Fruit fly (Drosophila melanogaster) whole organism, embryonic: ENCODE data around the gene Fer3.
A peak's percentile ranks its signal among the peaks of the same experiment; 100 is the strongest.

Experiments used
- Aef1 ChIP-seq: fragments of 200-800 bp; sonication (Bioruptor generic); IDR thresholded peaks from 3 replicates; pipeline ENCODE4 v1.3.6; 2022; ENCODE audit warnings: missing biosample characterization, missing genetic modification characterization
- Atf3 ChIP-seq: fragments of 200-800 bp; sonication (Bioruptor generic); optimal IDR thresholded peaks from 3 replicates; lab custom pipeline; 2016; ENCODE audit warnings: missing biosample characterization, missing genetic modification characterization
- Bgb ChIP-seq: fragments of 200-800 bp; sonication (Bioruptor generic); IDR thresholded peaks from 2 replicates; pipeline ENCODE4 v1.3.6; 2022; ENCODE audit warnings: missing biosample characterization, missing genetic modification characterization; ENCODE audit not compliant: partially characterized antibody
- Bteb2 ChIP-seq: fragments of 200-800 bp; sonication (Bioruptor generic); optimal IDR thresholded peaks from 2 replicates; lab custom pipeline; 2016; ENCODE audit warnings: missing biosample characterization, missing genetic modification characterization
- CG1024 ChIP-seq: fragments of 200-800 bp; sonication (Bioruptor generic); IDR thresholded peaks from 2 replicates; pipeline ENCODE4 v1.3.6; 2022; ENCODE audit warnings: missing biosample characterization, missing genetic modification characterization
- CG10274 ChIP-seq: fragments of 200-800 bp; sonication (Bioruptor generic); optimal IDR thresholded peaks from 3 replicates; lab custom pipeline; 2017; ENCODE audit warnings: missing biosample characterization, mild to moderate bottlenecking, missing genetic modification characterization
- CG10979 ChIP-seq: fragments of 200-800 bp; sonication (Bioruptor generic); optimal IDR thresholded peaks from 2 replicates; lab custom pipeline; 2018; ENCODE audit warnings: missing biosample characterization, mild to moderate bottlenecking, missing genetic modification characterization, moderate library complexity
- CG11695 ChIP-seq: fragments of 200-800 bp; sonication (Bioruptor generic); IDR thresholded peaks from 3 replicates; pipeline ENCODE4 v1.3.6; 2022; ENCODE audit warnings: missing biosample characterization, missing genetic modification characterization
- CG12769 ChIP-seq: fragments of 200-800 bp; sonication (Bioruptor generic); optimal IDR thresholded peaks from 2 replicates; lab custom pipeline; 2019; ENCODE audit warnings: missing biosample characterization, mild to moderate bottlenecking, missing genetic modification characterization, moderate library complexity
- CG13287 ChIP-seq: fragments of 200-800 bp; sonication (Bioruptor generic); IDR thresholded peaks from 2 replicates; pipeline ENCODE4 v1.3.6; 2022; ENCODE audit warnings: missing biosample characterization, missing genetic modification characterization; ENCODE audit not compliant: partially characterized antibody
- CG15269 ChIP-seq: fragments of 200-800 bp; sonication (Bioruptor generic); optimal IDR thresholded peaks from 2 replicates; lab custom pipeline; 2018; ENCODE audit warnings: missing biosample characterization, mild to moderate bottlenecking, missing genetic modification characterization, moderate library complexity
- CG15514 ChIP-seq: fragments of 200-800 bp; sonication (Bioruptor generic); optimal IDR thresholded peaks from 3 replicates; lab custom pipeline; 2017; ENCODE audit warnings: missing biosample characterization, missing genetic modification characterization, mild to moderate bottlenecking, moderate library complexity, missing genetic modification reagents
- CG17385 ChIP-seq: fragments of 200-800 bp; sonication (Bioruptor generic); optimal IDR thresholded peaks from 3 replicates; lab custom pipeline; 2018; ENCODE audit warnings: missing biosample characterization, mild to moderate bottlenecking, missing genetic modification characterization
- CG17829 ChIP-seq: fragments of 200-800 bp; optimal IDR thresholded peaks from 2 replicates; lab custom pipeline; 2019; ENCODE audit warnings: missing biosample characterization, mild to moderate bottlenecking, missing genetic modification characterization, moderate library complexity
- CG32532 ChIP-seq: fragments of 200-800 bp; sonication (Bioruptor generic); IDR thresholded peaks from 2 replicates; pipeline ENCODE4 v1.3.6; 2022; ENCODE audit warnings: missing biosample characterization, missing genetic modification characterization
- CG4404 ChIP-seq: fragments of 200-800 bp; sonication (Bioruptor generic); IDR thresholded peaks from 2 replicates; pipeline ENCODE4 v1.3.6; 2022; ENCODE audit warnings: missing biosample characterization, missing genetic modification characterization
- CG4820 ChIP-seq: fragments of 200-800 bp; sonication (Bioruptor generic); optimal IDR thresholded peaks from 3 replicates; lab custom pipeline; 2016; ENCODE audit warnings: missing biosample characterization, missing genetic modification characterization
- CG6254 ChIP-seq: fragments of 200-800 bp; sonication (Bioruptor generic); optimal IDR thresholded peaks from 3 replicates; lab custom pipeline; 2017; ENCODE audit warnings: mild to moderate bottlenecking, missing biosample characterization, missing genetic modification reagents, missing genetic modification characterization
- CG7928 ChIP-seq: fragments of 200-800 bp; sonication (Bioruptor generic); optimal IDR thresholded peaks from 2 replicates; lab custom pipeline; 2017; ENCODE audit warnings: missing biosample characterization, mild to moderate bottlenecking, missing genetic modification characterization
- CG9797 ChIP-seq: fragments of 200-800 bp; sonication (Bioruptor generic); optimal IDR thresholded peaks from 3 replicates; lab custom pipeline; 2018; ENCODE audit warnings: missing biosample characterization, mild to moderate bottlenecking, missing genetic modification characterization
- CG9817 ChIP-seq: fragments of 200-800 bp; sonication (Bioruptor generic); optimal IDR thresholded peaks from 2 replicates; lab custom pipeline; 2018; ENCODE audit warnings: missing biosample characterization, mild to moderate bottlenecking, missing genetic modification characterization, moderate library complexity
- CkIIα-i1 ChIP-seq: fragments of 200-800 bp; sonication (Bioruptor generic); IDR thresholded peaks from 2 replicates; pipeline ENCODE4 v1.3.6; 2022; ENCODE audit warnings: missing biosample characterization, missing genetic modification characterization
- Deaf1 ChIP-seq: fragments of 200-800 bp; optimal IDR thresholded peaks from 3 replicates; lab custom pipeline; 2019; ENCODE audit warnings: missing biosample characterization, mild to moderate bottlenecking, missing genetic modification characterization, moderate library complexity
- HHEX ChIP-seq: fragments of 200-800 bp; sonication (Bioruptor generic); optimal IDR thresholded peaks from 3 replicates; lab custom pipeline; 2017; ENCODE audit warnings: missing biosample characterization, mild to moderate bottlenecking, missing genetic modification characterization, missing genetic modification reagents
- HLH54F ChIP-seq: fragments of 200-800 bp; sonication (Bioruptor generic); optimal IDR thresholded peaks from 3 replicates; lab custom pipeline; 2016; ENCODE audit warnings: missing biosample characterization, missing genetic modification characterization
- HLHmδ ChIP-seq: fragments of 200-800 bp; sonication (Bioruptor generic); optimal IDR thresholded peaks from 2 replicates; lab custom pipeline; 2018; ENCODE audit warnings: missing biosample characterization, mild to moderate bottlenecking, missing genetic modification characterization, moderate library complexity
- Hand ChIP-seq: fragments of 200-800 bp; sonication (Bioruptor generic); optimal IDR thresholded peaks from 2 replicates; lab custom pipeline; 2017; ENCODE audit warnings: mild to moderate bottlenecking, missing biosample characterization, missing genetic modification reagents, missing genetic modification characterization
- Neu2 ChIP-seq: fragments of 200-800 bp; sonication (Bioruptor generic); optimal IDR thresholded peaks from 3 replicates; lab custom pipeline; 2016; ENCODE audit warnings: missing biosample characterization, missing genetic modification characterization, borderline replicate concordance
- Opbp ChIP-seq: fragments of 200-800 bp; sonication (Bioruptor generic); IDR thresholded peaks from 3 replicates; pipeline ENCODE4 v1.3.6; 2022; ENCODE audit warnings: missing biosample characterization, missing genetic modification characterization; ENCODE audit not compliant: partially characterized antibody
- PHDP ChIP-seq: fragments of 200-800 bp; sonication (Bioruptor generic); optimal IDR thresholded peaks from 3 replicates; lab custom pipeline; 2018; ENCODE audit warnings: missing biosample characterization, mild to moderate bottlenecking, missing genetic modification characterization, moderate library complexity
- Pdp1 ChIP-seq, 2 experiments: fragments of 200-800 bp; sonication (Bioruptor generic); optimal IDR thresholded peaks; 3 replicates each; lab custom pipeline; 2016; ENCODE audit warnings: missing biosample characterization in 2 of 2, missing genetic modification characterization in 2 of 2, mild to moderate bottlenecking in 1 of 2, moderate library complexity in 1 of 2
- ap ChIP-seq: fragments of 200-800 bp; sonication (Bioruptor generic); IDR thresholded peaks from 2 replicates; pipeline ENCODE4 v1.3.6; 2022; ENCODE audit warnings: missing biosample characterization, missing genetic modification characterization
- crc ChIP-seq: fragments of 200-800 bp; sonication (Bioruptor generic); optimal IDR thresholded peaks from 2 replicates; lab custom pipeline; 2016; ENCODE audit warnings: missing biosample characterization, missing genetic modification characterization
- dan ChIP-seq: fragments of 200-800 bp; sonication (Bioruptor generic); IDR thresholded peaks from 2 replicates; pipeline ENCODE4 v1.3.6; 2022; ENCODE audit warnings: missing biosample characterization, missing genetic modification characterization
- ems ChIP-seq: fragments of 200-800 bp; sonication (Bioruptor generic); optimal IDR thresholded peaks from 3 replicates; lab custom pipeline; 2016; ENCODE audit warnings: missing biosample characterization, missing genetic modification characterization
- grau ChIP-seq: fragments of 200-800 bp; optimal IDR thresholded peaks from 3 replicates; lab custom pipeline; 2019; ENCODE audit warnings: missing biosample characterization, mild to moderate bottlenecking, missing genetic modification characterization, moderate library complexity
- gro ChIP-seq: fragments of 200-800 bp; sonication (Bioruptor generic); optimal IDR thresholded peaks from 2 replicates; lab custom pipeline; 2016; ENCODE audit warnings: missing biosample characterization, missing genetic modification characterization
- hbn ChIP-seq: fragments of 200-800 bp; sonication (Bioruptor generic); IDR thresholded peaks from 2 replicates; pipeline ENCODE4 v1.3.6; 2022; ENCODE audit warnings: missing biosample characterization, missing genetic modification characterization; ENCODE audit not compliant: partially characterized antibody
- ind ChIP-seq: fragments of 200-800 bp; sonication (Bioruptor generic); optimal IDR thresholded peaks from 3 replicates; lab custom pipeline; 2016; ENCODE audit warnings: missing biosample characterization, missing genetic modification characterization
- inv ChIP-seq: fragments of 200-800 bp; sonication (Bioruptor generic); IDR thresholded peaks from 2 replicates; pipeline ENCODE4 v1.3.6; 2022; ENCODE audit warnings: missing biosample characterization, missing genetic modification characterization; ENCODE audit not compliant: partially characterized antibody
- kay ChIP-seq: fragments of 200-800 bp; sonication (Bioruptor generic); optimal IDR thresholded peaks from 2 replicates; lab custom pipeline; 2016; ENCODE audit warnings: missing biosample characterization, missing genetic modification characterization
- kni ChIP-seq: fragments of 200-800 bp; sonication (Bioruptor generic); optimal IDR thresholded peaks from 3 replicates; lab custom pipeline; 2017; ENCODE audit warnings: mild to moderate bottlenecking, missing biosample characterization, missing genetic modification reagents, missing genetic modification characterization
- pum ChIP-seq: fragments of 200-800 bp; sonication (Bioruptor generic); optimal IDR thresholded peaks from 2 replicates; lab custom pipeline; 2016; ENCODE audit warnings: missing biosample characterization, missing genetic modification characterization
- ranshi ChIP-seq: fragments of 200-800 bp; sonication (Bioruptor generic); IDR thresholded peaks from 2 replicates; pipeline ENCODE4 v1.3.6; 2022; ENCODE audit warnings: missing biosample characterization, missing genetic modification characterization
- row ChIP-seq: fragments of 200-800 bp; sonication (Bioruptor generic); IDR thresholded peaks from 3 replicates; pipeline ENCODE4 v1.3.6; 2022; ENCODE audit warnings: missing biosample characterization, missing genetic modification characterization
- sens ChIP-seq: fragments of 200-800 bp; sonication (Bioruptor generic); peaks from one replicate; lab custom pipeline; 2016; ENCODE audit warnings: missing biosample characterization, missing genetic modification characterization
- slbo ChIP-seq: fragments of 200-800 bp; sonication (Bioruptor generic); IDR thresholded peaks from 2 replicates; pipeline ENCODE4 v1.3.6; 2022; ENCODE audit warnings: missing biosample characterization, missing genetic modification characterization
- sob ChIP-seq: fragments of 200-800 bp; sonication (Bioruptor generic); IDR thresholded peaks from 2 replicates; pipeline ENCODE4 v1.3.6; 2022; ENCODE audit warnings: missing biosample characterization, missing genetic modification characterization
- tgo ChIP-seq: fragments of 200-800 bp; sonication (Bioruptor generic); IDR thresholded peaks from 3 replicates; pipeline ENCODE4 v1.3.6; 2022; ENCODE audit warnings: missing biosample characterization, missing genetic modification characterization
- zfh1 ChIP-seq: fragments of 200-800 bp; sonication (Bioruptor generic); IDR thresholded peaks from 3 replicates; pipeline ENCODE4 v1.3.6; 2022; ENCODE audit warnings: missing biosample characterization, missing genetic modification characterization
- zfh2 ChIP-seq: fragments of 200-800 bp; sonication (Bioruptor generic); optimal IDR thresholded peaks from 2 replicates; lab custom pipeline; 2016; ENCODE audit warnings: missing biosample characterization, missing genetic modification characterization

Fer3 gene

DNA sequence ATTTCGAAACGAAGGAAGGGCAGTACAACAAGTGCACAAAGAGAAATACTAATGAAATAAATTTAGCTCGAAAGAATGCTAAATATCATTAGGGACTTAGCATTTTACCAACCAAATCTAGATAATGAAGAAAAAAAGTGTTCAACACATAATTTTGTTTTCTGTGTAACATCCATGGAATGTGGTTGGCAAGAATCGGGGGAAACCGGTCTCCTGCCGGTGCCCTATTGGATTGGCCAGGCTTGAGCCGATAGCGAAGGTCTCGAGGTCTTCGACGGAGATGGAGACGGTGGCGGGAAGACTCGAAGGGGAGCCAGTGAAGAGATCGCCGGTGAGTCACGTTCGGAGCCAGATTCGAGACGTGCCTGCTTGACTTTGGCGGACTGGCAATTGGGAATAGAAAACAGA lies 36.3 kb downstream of the Fer3 start:
- TF ChIP-seq CkIIα-i1 (GFP tag; lab: Robert Waterston, UW), result no peak; the same call in 1 of the 2 replicates
- no peak for TF ChIP-seq inv (GFP tag; lab: Robert Waterston, UW)
- peak; percentile 47 for TF ChIP-seq grau (tag; lab: Kevin White, UChicago)
- no peak for TF ChIP-seq CG4820 (GFP tag; lab: Kevin White, UChicago)
- peak; percentile 0 for TF ChIP-seq ind (GFP tag; lab: Kevin White, UChicago)
- TF ChIP-seq CG7928 (GFP tag; lab: Kevin White, UChicago), result no peak
- TF ChIP-seq kni (GFP tag; lab: Kevin White, UChicago), result peak; percentile 77
- peak; percentile 73 for TF ChIP-seq slbo (GFP tag; lab: Robert Waterston, UW)
- no peak for TF ChIP-seq dan (GFP tag; lab: Robert Waterston, UW)
- TF ChIP-seq CG15269 (tag; lab: Kevin White, UChicago), result peak; percentile 3
- TF ChIP-seq CG13287 (GFP tag; lab: Robert Waterston, UW), result no peak
- TF ChIP-seq tgo, result no peak
- no peak for TF ChIP-seq ap
- TF ChIP-seq sens (GFP tag; lab: Kevin White, UChicago), result peak; percentile 81
- TF ChIP-seq kay, result peak; percentile 57
- TF ChIP-seq CG17829 (tag; lab: Kevin White, UChicago), result peak; percentile 27
- no peak for TF ChIP-seq CG9797 (GFP tag; lab: Kevin White, UChicago)
- peak; percentile 60; the same call in 1 of the 3 replicates for TF ChIP-seq zfh1
- TF ChIP-seq Opbp (GFP tag; lab: Robert Waterston, UW), result no peak
- TF ChIP-seq zfh2 (GFP tag; lab: Kevin White, UChicago), result peak; percentile 52
- TF ChIP-seq Bteb2 (GFP tag; lab: Kevin White, UChicago), result peak; percentile 9
- no peak for TF ChIP-seq HHEX (GFP tag; lab: Kevin White, UChicago)
- no peak for TF ChIP-seq CG10274 (GFP tag; lab: Kevin White, UChicago)
- no peak for TF ChIP-seq Aef1 (GFP tag; lab: Robert Waterston, UW)
- peak; percentile 66 for TF ChIP-seq CG32532 (GFP tag; lab: Robert Waterston, UW)
- TF ChIP-seq HLHmδ (GFP tag; lab: Kevin White, UChicago), result no peak
- peak; percentile 41 for TF ChIP-seq CG10979 (tag; lab: Kevin White, UChicago)
- no peak for TF ChIP-seq CG6254 (GFP tag; lab: Kevin White, UChicago)
- TF ChIP-seq PHDP (tag; lab: Kevin White, UChicago), result peak; percentile 44
- TF ChIP-seq Hand, result no peak
- peak; percentile 16; the same call in 1 of the 2 replicates for TF ChIP-seq sob (GFP tag; lab: Robert Waterston, UW)
- peak; percentile 15 for TF ChIP-seq Deaf1
- TF ChIP-seq CG11695, result no peak
- peak; percentile 15 for TF ChIP-seq CG15514 (GFP tag; lab: Kevin White, UChicago)
- TF ChIP-seq hbn (GFP tag; lab: Robert Waterston, UW), result no peak
- peak; percentile 30; the same call in 1 of the 2 replicates for TF ChIP-seq ranshi (GFP tag; lab: Robert Waterston, UW)
- TF ChIP-seq crc (GFP tag; lab: Kevin White, UChicago), result peak; percentile 18
- TF ChIP-seq CG4404 (GFP tag; lab: Robert Waterston, UW), result peak; percentile 41
- no peak for TF ChIP-seq Neu2 (GFP tag; lab: Kevin White, UChicago)
- TF ChIP-seq CG1024 (GFP tag; lab: Robert Waterston, UW), result no peak
- TF ChIP-seq Bgb (GFP tag; lab: Robert Waterston, UW), result no peak
- no peak for TF ChIP-seq CG17385 (GFP tag; lab: Kevin White, UChicago)
- peak; percentile 15 to 43 for TF ChIP-seq Pdp1 (GFP tag; optimal IDR thresholded peaks at IDR 0.05; lab: Kevin White, UChicago)
- no peak for TF ChIP-seq Atf3 (GFP tag; lab: Kevin White, UChicago)
- TF ChIP-seq ems (GFP tag; lab: Kevin White, UChicago), result no peak
- TF ChIP-seq pum, result peak; percentile 4
- TF ChIP-seq gro (GFP tag; lab: Kevin White, UChicago), result peak; percentile 44
- TF ChIP-seq CG12769 (tag; lab: Kevin White, UChicago), result peak; percentile 74
- peak; percentile 10 for TF ChIP-seq CG9817 (tag; lab: Kevin White, UChicago)
- peak; percentile 69; the same call in 2 of the 3 replicates for TF ChIP-seq row (GFP tag; lab: Robert Waterston, UW)
- peak; percentile 32 for TF ChIP-seq HLH54F
